Fruit fly (Drosophila melanogaster): Measurements from ENCODE around the gene DCX-EMAP.
A peak's percentile ranks its signal among the peaks of the same experiment; 100 is the strongest.

Gene DCX-EMAP

DNA sequence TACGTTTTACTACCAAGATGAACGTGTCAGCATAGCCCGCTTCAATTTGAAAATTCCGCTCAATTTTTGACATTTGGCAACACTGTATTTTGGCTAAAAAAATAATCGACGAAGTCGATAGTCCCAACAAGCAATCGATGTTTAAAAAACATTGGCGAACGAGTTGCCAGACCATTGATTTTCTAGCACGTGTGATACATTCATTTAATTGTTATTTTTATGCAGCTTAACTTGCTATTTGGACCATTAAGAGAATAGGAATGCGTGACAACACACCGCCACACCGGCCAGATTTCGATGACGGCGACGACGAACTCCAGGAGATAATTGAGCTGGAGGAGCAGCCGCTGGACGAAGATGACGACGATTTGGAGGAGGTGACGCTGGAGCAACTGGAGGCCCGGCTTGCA lies 79.1 kb downstream of the DCX-EMAP start, which contains the start of gene CG5114 (continued):
- no peak for TF ChIP-seq CG30431 (GFP tag; optimal IDR thresholded peaks at IDR 0.05)
- TF ChIP-seq CG2120 (GFP tag; optimal IDR thresholded peaks at IDR 0.05) = peak; percentile 62
- peak; percentile 62 for TF ChIP-seq CG12391 (tag; optimal IDR thresholded peaks at IDR 0.05)
- TF ChIP-seq cad (GFP tag; optimal IDR thresholded peaks at IDR 0.05) = no peak
- 0 out of 2 replicates have a peak, but pooled peaks have one; percentile 24 for TF ChIP-seq CG17328 (GFP tag; IDR thresholded peaks at IDR 0.05)
- no peak for TF ChIP-seq sens-2 (GFP tag; IDR thresholded peaks at IDR 0.05)
- TF ChIP-seq HLH54F (GFP tag; optimal IDR thresholded peaks at IDR 0.05) = peak; percentile 36
- peak; percentile 13 for TF ChIP-seq CG16863 (GFP tag; optimal IDR thresholded peaks at IDR 0.05)
- no peak for TF ChIP-seq BtbVII (GFP tag; optimal IDR thresholded peaks at IDR 0.05)
- TF ChIP-seq CG34376 (GFP tag; optimal IDR thresholded peaks at IDR 0.05) = peak; percentile 19
- TF ChIP-seq CG11398 (GFP tag; optimal IDR thresholded peaks at IDR 0.05) = peak; percentile 40
- TF ChIP-seq al (GFP tag; IDR thresholded peaks at IDR 0.05) = peak; percentile 17; the same call in 1 of the 2 replicates
- no peak for TF ChIP-seq Optix (GFP tag; IDR thresholded peaks at IDR 0.05)
- TF ChIP-seq CG14965 (GFP tag; optimal IDR thresholded peaks at IDR 0.05; ENCODE audit: borderline replicate concordance) = no peak
- peak; percentile 41 for TF ChIP-seq CG9609 (GFP tag; optimal IDR thresholded peaks at IDR 0.05)
- peak; percentile 31 for TF ChIP-seq CG3163 (GFP tag; optimal IDR thresholded peaks at IDR 0.05)
- no peak for TF ChIP-seq CG17612 (GFP tag; IDR thresholded peaks at IDR 0.05)
- no peak for TF ChIP-seq CG9876 (GFP tag; optimal IDR thresholded peaks at IDR 0.05)
- peak; percentile 87 for TF ChIP-seq knrl (GFP tag; IDR thresholded peaks at IDR 0.05; ENCODE audit: partially characterized antibody)
- peak; percentile 76 for TF ChIP-seq ato (GFP tag; IDR thresholded peaks at IDR 0.05; ENCODE audit: partially characterized antibody)
- peak; percentile 68 for TF ChIP-seq phol (tag; optimal IDR thresholded peaks at IDR 0.05)
- peak; percentile 82 for TF ChIP-seq Doc3 (GFP tag; IDR thresholded peaks at IDR 0.05; ENCODE audit: partially characterized antibody)
- peak; percentile 88 for TF ChIP-seq CG1603 (tag; optimal IDR thresholded peaks at IDR 0.05)
- peak; percentile 87; the same call in 2 of the 3 replicates for TF ChIP-seq hb (GFP tag; IDR thresholded peaks at IDR 0.05; ENCODE audit: partially characterized antibody)
- TF ChIP-seq Hr51 (GFP tag; optimal IDR thresholded peaks at IDR 0.05) = no peak
- peak; percentile 94 for TF ChIP-seq Bgb (GFP tag; IDR thresholded peaks at IDR 0.05; ENCODE audit: partially characterized antibody)
- TF ChIP-seq CG1792 (GFP tag; optimal IDR thresholded peaks at IDR 0.05) = peak; percentile 56
- peak; percentile 11 for TF ChIP-seq Atf-2 (GFP tag; optimal IDR thresholded peaks at IDR 0.05)
- peak; percentile 22 for TF ChIP-seq CG9817 (tag; optimal IDR thresholded peaks at IDR 0.05)
- TF ChIP-seq Fer2 (tag; optimal IDR thresholded peaks at IDR 0.05) = no peak
- peak; percentile 80 for TF ChIP-seq HmgZ (tag; optimal IDR thresholded peaks at IDR 0.05)
- TF ChIP-seq NfI (GFP tag; optimal IDR thresholded peaks at IDR 0.05) = peak; percentile 56
- TF ChIP-seq sd (tag; optimal IDR thresholded peaks at IDR 0.05) = peak; percentile 39
- TF ChIP-seq gcm (GFP tag; optimal IDR thresholded peaks at IDR 0.05) = peak; percentile 17
- peak; percentile 93 for TF ChIP-seq Dll (GFP tag; IDR thresholded peaks at IDR 0.05; ENCODE audit: partially characterized antibody)
- TF ChIP-seq CG7745 (tag; optimal IDR thresholded peaks at IDR 0.05) = no peak
- peak; percentile 24 for TF ChIP-seq HHEX (GFP tag; optimal IDR thresholded peaks at IDR 0.05)
- peak; percentile 53 for TF ChIP-seq CG33213 (GFP tag; optimal IDR thresholded peaks at IDR 0.05)
- peak; percentile 38; the same call in 1 of the 2 replicates for TF ChIP-seq CG14441 (GFP tag; IDR thresholded peaks at IDR 0.05)
- TF ChIP-seq fu2 (GFP tag; optimal IDR thresholded peaks at IDR 0.05) = peak; percentile 24
- peak; percentile 99 for TF ChIP-seq Dp (GFP tag; optimal IDR thresholded peaks at IDR 0.05)
- TF ChIP-seq mirr (GFP tag; optimal IDR thresholded peaks at IDR 0.05) = peak; percentile 29
- no peak for TF ChIP-seq CG1233 (GFP tag; optimal IDR thresholded peaks at IDR 0.05)
- peak; percentile 37 for TF ChIP-seq Dad (GFP tag; optimal IDR thresholded peaks at IDR 0.05)
- peak; percentile 9 for TF ChIP-seq Side (GFP tag; optimal IDR thresholded peaks at IDR 0.05)
- no peak for TF ChIP-seq CG12942 (GFP tag; optimal IDR thresholded peaks at IDR 0.05)
- no peak for TF ChIP-seq CG11723 (GFP tag; optimal IDR thresholded peaks at IDR 0.05)
- TF ChIP-seq Xbp1 (GFP tag; optimal IDR thresholded peaks at IDR 0.05) = peak; percentile 62
- TF ChIP-seq CG11504 (tag; optimal IDR thresholded peaks at IDR 0.05) = peak; percentile 56
- TF ChIP-seq zen (tag; optimal IDR thresholded peaks at IDR 0.05) = peak; percentile 65
